Fruit fly (Drosophila melanogaster) whole organism, embryonic: Measurements from ENCODE around the gene CG14401.

Experiments used
- CG10274 ChIP-seq: fragments of 200-800 bp; sonication (Bioruptor generic); optimal IDR thresholded peaks from 3 replicates; lab custom pipeline; 2017; ENCODE audit warnings: missing biosample characterization, mild to moderate bottlenecking, missing genetic modification characterization
- CG11398 ChIP-seq: fragments of 200-800 bp; sonication (Bioruptor generic); optimal IDR thresholded peaks from 2 replicates; lab custom pipeline; 2016; ENCODE audit warnings: missing biosample characterization, missing genetic modification characterization
- CG12942 ChIP-seq: fragments of 200-800 bp; sonication (Bioruptor generic); optimal IDR thresholded peaks from 3 replicates; lab custom pipeline; 2016; ENCODE audit warnings: missing biosample characterization, missing genetic modification characterization
- CG14014 ChIP-seq: fragments of 200-800 bp; sonication (Bioruptor generic); IDR thresholded peaks from 2 replicates; pipeline ENCODE4 v1.3.6; 2022; ENCODE audit warnings: missing biosample characterization, missing genetic modification characterization
- CG14860 ChIP-seq: fragments of 200-800 bp; sonication (Bioruptor generic); IDR thresholded peaks from 3 replicates; pipeline ENCODE4 v1.3.6; 2022; ENCODE audit warnings: missing biosample characterization, missing genetic modification characterization; ENCODE audit not compliant: partially characterized antibody
- CG15696 ChIP-seq: fragments of 200-800 bp; sonication (Bioruptor generic); optimal IDR thresholded peaks from 2 replicates; lab custom pipeline; 2019; ENCODE audit warnings: missing biosample characterization, mild to moderate bottlenecking, missing genetic modification characterization, moderate library complexity
- CG17612 ChIP-seq: fragments of 200-800 bp; sonication (Bioruptor generic); IDR thresholded peaks from 2 replicates; pipeline ENCODE4 v1.3.6; 2022; ENCODE audit warnings: missing biosample characterization, missing genetic modification characterization
- CG1792 ChIP-seq: fragments of 200-800 bp; sonication (Bioruptor generic); optimal IDR thresholded peaks from 2 replicates; lab custom pipeline; 2016; ENCODE audit warnings: missing biosample characterization, missing genetic modification characterization
- CG18011 ChIP-seq: fragments of 200-800 bp; sonication (Bioruptor generic); optimal IDR thresholded peaks from 2 replicates; lab custom pipeline; 2017; ENCODE audit warnings: missing biosample characterization, missing genetic modification characterization, mild to moderate bottlenecking, moderate library complexity, missing genotype
- CG31365 ChIP-seq: fragments of 200-800 bp; sonication (Bioruptor generic); optimal IDR thresholded peaks from 2 replicates; lab custom pipeline; 2018; ENCODE audit warnings: missing biosample characterization, mild to moderate bottlenecking, missing genetic modification characterization
- CG42726 ChIP-seq: fragments of 200-800 bp; sonication (Bioruptor generic); IDR thresholded peaks from 2 replicates; pipeline ENCODE4 v1.3.6; 2022; ENCODE audit warnings: missing biosample characterization, missing genetic modification characterization; ENCODE audit not compliant: partially characterized antibody
- CG43689 ChIP-seq: fragments of 200-800 bp; sonication (Bioruptor generic); IDR thresholded peaks from 2 replicates; pipeline ENCODE4 v1.3.6; 2022; ENCODE audit warnings: missing biosample characterization, missing genetic modification characterization
- CG6654 ChIP-seq: fragments of 200-800 bp; sonication (Bioruptor generic); optimal IDR thresholded peaks from 2 replicates; lab custom pipeline; 2017; ENCODE audit warnings: missing biosample characterization, mild to moderate bottlenecking, missing genetic modification characterization
- CG7372 ChIP-seq: fragments of 200-800 bp; sonication (Bioruptor generic); IDR thresholded peaks from 2 replicates; pipeline ENCODE4 v1.3.6; 2022; ENCODE audit warnings: missing biosample characterization, missing genetic modification characterization
- CG8924 ChIP-seq: fragments of 200-800 bp; optimal IDR thresholded peaks from 3 replicates; lab custom pipeline; 2019; ENCODE audit warnings: missing biosample characterization, mild to moderate bottlenecking, missing genetic modification characterization, moderate library complexity
- CG9876 ChIP-seq: fragments of 200-800 bp; sonication (Bioruptor generic); optimal IDR thresholded peaks from 2 replicates; lab custom pipeline; 2016; ENCODE audit warnings: missing biosample characterization, missing genetic modification characterization
- CTCF ChIP-seq: fragments of 200-800 bp; sonication (Bioruptor generic); optimal IDR thresholded peaks from 2 replicates; lab custom pipeline; 2017; ENCODE audit warnings: missing biosample characterization, mild to moderate bottlenecking, missing genetic modification characterization, moderate library complexity
- D19B ChIP-seq: fragments of 200-800 bp; sonication (Bioruptor generic); optimal IDR thresholded peaks from 2 replicates; lab custom pipeline; 2017; ENCODE audit warnings: missing biosample characterization, mild to moderate bottlenecking, missing genetic modification characterization
- Dek ChIP-seq: fragments of 200-800 bp; sonication (Bioruptor generic); optimal IDR thresholded peaks from 3 replicates; lab custom pipeline; 2019; ENCODE audit warnings: missing biosample characterization, mild to moderate bottlenecking, missing genetic modification characterization, moderate library complexity
- H15 ChIP-seq: fragments of 200-800 bp; sonication (Bioruptor generic); IDR thresholded peaks from 3 replicates; pipeline ENCODE4 v1.3.6; 2022; ENCODE audit warnings: missing biosample characterization, missing genetic modification characterization
- Hand ChIP-seq: fragments of 200-800 bp; sonication (Bioruptor generic); optimal IDR thresholded peaks from 2 replicates; lab custom pipeline; 2017; ENCODE audit warnings: mild to moderate bottlenecking, missing biosample characterization, missing genetic modification reagents, missing genetic modification characterization
- Hey ChIP-seq: fragments of 200-800 bp; sonication (Bioruptor generic); optimal IDR thresholded peaks from 3 replicates; lab custom pipeline; 2018; ENCODE audit warnings: missing biosample characterization, mild to moderate bottlenecking, missing genetic modification characterization
- Hmr ChIP-seq: fragments of 200-800 bp; sonication (Bioruptor generic); optimal IDR thresholded peaks from 3 replicates; lab custom pipeline; 2017; ENCODE audit warnings: mild to moderate bottlenecking, missing biosample characterization, missing genetic modification reagents, missing genetic modification characterization
- Med ChIP-seq: fragments of 200-800 bp; sonication (Bioruptor generic); peaks from one replicate; lab custom pipeline; 2016; ENCODE audit warnings: missing biosample characterization, missing genetic modification characterization, mild to moderate bottlenecking, inconsistent platforms, moderate library complexity
- Meics ChIP-seq: fragments of 200-800 bp; sonication (Bioruptor generic); optimal IDR thresholded peaks from 2 replicates; lab custom pipeline; 2017; ENCODE audit warnings: missing biosample characterization, mild to moderate bottlenecking, missing genetic modification characterization
- NC2α ChIP-seq: fragments of 200-800 bp; sonication (Bioruptor generic); optimal IDR thresholded peaks from 2 replicates; lab custom pipeline; 2016; ENCODE audit warnings: missing biosample characterization, missing genetic modification characterization
- Pdp1 ChIP-seq, 2 experiments: fragments of 200-800 bp; sonication (Bioruptor generic); optimal IDR thresholded peaks; 3 replicates each; lab custom pipeline; 2016; ENCODE audit warnings: missing biosample characterization in 2 of 2, missing genetic modification characterization in 2 of 2, mild to moderate bottlenecking in 1 of 2, moderate library complexity in 1 of 2
- Scr ChIP-seq: fragments of 200-800 bp; sonication (Bioruptor generic); IDR thresholded peaks from 2 replicates; pipeline ENCODE4 v1.3.6; 2022; ENCODE audit warnings: missing biosample characterization, missing genetic modification characterization; ENCODE audit not compliant: partially characterized antibody
- Usf ChIP-seq: fragments of 200-800 bp; sonication (Bioruptor generic); optimal IDR thresholded peaks from 2 replicates; lab custom pipeline; 2017; ENCODE audit warnings: missing genotype, missing biosample characterization, missing genetic modification characterization
- bowl ChIP-seq: fragments of 200-800 bp; sonication (Bioruptor generic); IDR thresholded peaks from 2 replicates; pipeline ENCODE4 v1.3.6; 2022; ENCODE audit warnings: missing biosample characterization, missing genetic modification characterization
- cas ChIP-seq: fragments of 200-800 bp; sonication (Bioruptor generic); IDR thresholded peaks from 2 replicates; pipeline ENCODE4 v1.3.6; 2022; ENCODE audit warnings: missing biosample characterization, missing genetic modification characterization
- caup ChIP-seq: fragments of 200-800 bp; sonication (Bioruptor generic); optimal IDR thresholded peaks from 3 replicates; lab custom pipeline; 2017; ENCODE audit warnings: missing biosample characterization, mild to moderate bottlenecking, missing genetic modification characterization, moderate library complexity; ENCODE audit not compliant: severe bottlenecking
- dimm ChIP-seq: fragments of 200-800 bp; sonication (Bioruptor generic); IDR thresholded peaks from 2 replicates; pipeline ENCODE4 v1.3.6; 2022; ENCODE audit warnings: missing biosample characterization, missing genetic modification characterization
- fd3F ChIP-seq: fragments of 200-800 bp; sonication (Bioruptor generic); optimal IDR thresholded peaks from 2 replicates; lab custom pipeline; 2018; ENCODE audit warnings: missing biosample characterization, mild to moderate bottlenecking, missing genetic modification characterization, moderate library complexity
- gsb ChIP-seq: fragments of 200-800 bp; sonication (Bioruptor generic); IDR thresholded peaks from 2 replicates; pipeline ENCODE4 v1.3.6; 2022; ENCODE audit warnings: missing biosample characterization, missing genetic modification characterization
- ind ChIP-seq: fragments of 200-800 bp; sonication (Bioruptor generic); optimal IDR thresholded peaks from 3 replicates; lab custom pipeline; 2016; ENCODE audit warnings: missing biosample characterization, missing genetic modification characterization
- jigr1 ChIP-seq: fragments of 200-800 bp; sonication (Bioruptor generic); IDR thresholded peaks from 3 replicates; pipeline ENCODE4 v1.3.6; 2022; ENCODE audit warnings: missing biosample characterization, missing genetic modification characterization
- mld ChIP-seq: fragments of 200-800 bp; sonication (Bioruptor generic); IDR thresholded peaks from 3 replicates; pipeline ENCODE4 v1.3.6; 2022; ENCODE audit warnings: missing biosample characterization, missing genetic modification characterization; ENCODE audit not compliant: partially characterized antibody
- nmo ChIP-seq: fragments of 200-800 bp; sonication (Bioruptor generic); optimal IDR thresholded peaks from 2 replicates; lab custom pipeline; 2018; ENCODE audit warnings: missing biosample characterization, mild to moderate bottlenecking, missing genetic modification characterization, moderate library complexity
- org-1 ChIP-seq: fragments of 200-800 bp; sonication (Bioruptor generic); optimal IDR thresholded peaks from 2 replicates; lab custom pipeline; 2017; ENCODE audit warnings: missing biosample characterization, missing genetic modification characterization
- row ChIP-seq: fragments of 200-800 bp; sonication (Bioruptor generic); IDR thresholded peaks from 3 replicates; pipeline ENCODE4 v1.3.6; 2022; ENCODE audit warnings: missing biosample characterization, missing genetic modification characterization
- run ChIP-seq: fragments of 200-800 bp; sonication (Bioruptor generic); optimal IDR thresholded peaks from 3 replicates; lab custom pipeline; 2018; ENCODE audit warnings: missing biosample characterization, mild to moderate bottlenecking, missing genetic modification characterization
- schlank ChIP-seq: fragments of 200-800 bp; sonication (Bioruptor generic); optimal IDR thresholded peaks from 2 replicates; lab custom pipeline; 2018; ENCODE audit warnings: missing biosample characterization, mild to moderate bottlenecking, missing genetic modification characterization
- sisA ChIP-seq: fragments of 200-800 bp; sonication (Bioruptor generic); IDR thresholded peaks from 2 replicates; pipeline ENCODE4 v1.3.6; 2022; ENCODE audit warnings: missing biosample characterization, missing genetic modification characterization
- sna ChIP-seq: fragments of 200-800 bp; sonication (Bioruptor generic); IDR thresholded peaks from 2 replicates; pipeline ENCODE4 v1.3.6; 2022; ENCODE audit warnings: missing biosample characterization, missing genetic modification characterization; ENCODE audit not compliant: partially characterized antibody
- sob ChIP-seq: fragments of 200-800 bp; sonication (Bioruptor generic); IDR thresholded peaks from 2 replicates; pipeline ENCODE4 v1.3.6; 2022; ENCODE audit warnings: missing biosample characterization, missing genetic modification characterization
- ssp ChIP-seq: fragments of 200-800 bp; sonication (Bioruptor generic); IDR thresholded peaks from 2 replicates; pipeline ENCODE4 v1.3.6; 2022; ENCODE audit warnings: missing biosample characterization, missing genetic modification characterization
- stc ChIP-seq: fragments of 200-800 bp; sonication (Bioruptor generic); IDR thresholded peaks from 2 replicates; pipeline ENCODE4 v1.3.6; 2022; ENCODE audit warnings: missing biosample characterization, missing genetic modification characterization
- zfh2 ChIP-seq: fragments of 200-800 bp; sonication (Bioruptor generic); optimal IDR thresholded peaks from 2 replicates; lab custom pipeline; 2016; ENCODE audit warnings: missing biosample characterization, missing genetic modification characterization

Gene CG14401

DNA sequence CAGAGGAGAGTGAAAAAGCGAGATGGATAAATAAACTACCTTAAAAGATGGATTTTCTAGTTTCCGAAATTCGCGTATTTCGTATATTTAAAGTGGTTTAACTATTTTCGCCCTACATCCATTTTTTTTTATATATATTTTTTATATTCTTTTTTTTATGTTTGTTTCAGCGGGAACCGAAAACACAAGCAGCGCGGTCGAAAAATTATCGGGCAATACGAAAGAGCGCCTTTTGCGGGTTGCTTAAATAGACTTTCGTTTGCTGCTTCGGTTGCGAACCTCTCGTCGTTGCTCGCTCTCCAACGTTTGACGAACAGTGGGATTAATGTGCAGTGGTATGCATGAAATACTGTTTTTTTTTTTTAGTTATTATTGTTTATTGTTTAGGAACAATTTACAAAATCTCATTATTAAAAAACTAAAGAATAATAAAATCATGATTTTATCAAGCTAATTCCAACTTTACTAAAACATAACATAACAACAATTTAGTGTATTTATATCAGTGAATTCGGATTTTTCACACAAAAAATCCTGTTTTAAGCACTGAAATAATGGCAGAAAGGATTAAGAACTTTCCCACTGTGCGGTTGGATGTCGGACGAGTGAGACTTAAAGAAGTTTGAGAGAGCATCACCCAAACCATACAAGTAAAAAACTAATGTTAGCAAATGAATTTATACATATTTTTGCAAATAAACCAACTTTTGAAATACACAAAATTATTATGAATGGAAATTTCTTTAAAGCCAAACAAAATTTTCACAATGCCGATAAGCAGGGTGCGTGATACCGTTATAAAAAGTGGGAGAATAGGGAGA is 47.8 kb downstream of the CG14401 start (continued):
- TF ChIP-seq Hmr (GFP tag; lab: Kevin White, UChicago) (peak; percentile 64), H15 (GFP tag; lab: Robert Waterston, UW) (peak; percentile 67; the same call in 2 of the 3 replicates), CG1792 (GFP tag; lab: Kevin White, UChicago) (no peak), Hand (GFP tag; lab: Kevin White, UChicago) (peak; percentile 15), sob (GFP tag; lab: Robert Waterston, UW) (no peak), Med (GFP tag; lab: Kevin White, UChicago) (no peak), bowl (GFP tag; lab: Robert Waterston, UW) (no peak), run (tag; lab: Kevin White, UChicago) (peak; percentile 67), CG8924 (peak; percentile 73), Dek (peak; percentile 48), ssp (GFP tag; lab: Robert Waterston, UW) (0 out of 2 replicates have a peak, but pooled peaks have one; percentile 23), NC2α (no peak), CG10274 (GFP tag; lab: Kevin White, UChicago) (peak; percentile 81), CG14860 (GFP tag; lab: Robert Waterston, UW) (no peak), schlank (tag; lab: Kevin White, UChicago) (no peak), CG42726 (GFP tag; lab: Robert Waterston, UW) (no peak), jigr1 (peak; percentile 66; the same call in 2 of the 3 replicates), sna (GFP tag; lab: Robert Waterston, UW) (no peak), Usf (peak; percentile 70), mld (GFP tag; lab: Robert Waterston, UW) (no peak), CG6654 (GFP tag; lab: Kevin White, UChicago) (peak; percentile 79), CG9876 (GFP tag; lab: Kevin White, UChicago) (no peak), Meics (GFP tag; lab: Kevin White, UChicago) (peak; percentile 97), CG11398 (GFP tag; lab: Kevin White, UChicago) (peak; percentile 30), CG15696 (tag; lab: Kevin White, UChicago) (peak; percentile 87), CTCF (peak; percentile 58), cas (GFP tag; lab: Robert Waterston, UW) (peak; percentile 61), Scr (GFP tag; lab: Robert Waterston, UW) (no peak), CG12942 (GFP tag; lab: Kevin White, UChicago) (peak; percentile 7), fd3F (GFP tag; lab: Kevin White, UChicago) (peak; percentile 56), D19B (peak; percentile 86), nmo (GFP tag; lab: Kevin White, UChicago) (peak; percentile 84), dimm (GFP tag; lab: Robert Waterston, UW) (no peak), CG18011 (peak; percentile 35), stc (GFP tag; lab: Robert Waterston, UW) (peak; percentile 90), ind (GFP tag; lab: Kevin White, UChicago) (peak; percentile 93), caup (GFP tag; lab: Kevin White, UChicago) (peak; percentile 60), gsb (GFP tag; lab: Robert Waterston, UW) (peak; percentile 88), sisA (GFP tag; lab: Robert Waterston, UW) (peak; percentile 43; the same call in 1 of the 2 replicates), zfh2 (GFP tag; lab: Kevin White, UChicago) (no peak), org-1 (GFP tag; lab: Kevin White, UChicago) (peak; percentile 61), CG31365 (tag; lab: Kevin White, UChicago) (peak; percentile 38), row (peak; percentile 82), Pdp1 (GFP tag; optimal IDR thresholded peaks at IDR 0.05; lab: Kevin White, UChicago) (peak in 1 of 2 experiments; percentile 34), CG43689 (no peak), CG17612 (peak; percentile 82), CG7372 (peak; percentile 87), Hey (tag; lab: Kevin White, UChicago) (no peak), CG14014 (GFP tag; lab: Robert Waterston, UW) (no peak)
